Fruit fly (Drosophila melanogaster) whole organism, embryonic: ENCODE results near the gene UQCR-Q.
A peak's percentile ranks its signal among the peaks of the same experiment; 100 is the strongest.

Experiments used
- Antp ChIP-seq: fragments of 200-800 bp; sonication (Bioruptor generic); optimal IDR thresholded peaks from 3 replicates; lab custom pipeline; 2016; ENCODE audit warnings: missing biosample characterization, missing genetic modification characterization
- B-H1 ChIP-seq: fragments of 200-800 bp; sonication (Bioruptor generic); IDR thresholded peaks from 3 replicates; pipeline ENCODE4 v1.3.6; 2022; ENCODE audit warnings: missing biosample characterization, missing genetic modification characterization
- B-H2 ChIP-seq: fragments of 200-800 bp; sonication (Bioruptor generic); optimal IDR thresholded peaks from 2 replicates; lab custom pipeline; 2018; ENCODE audit warnings: missing biosample characterization, mild to moderate bottlenecking, missing genetic modification characterization
- Bgb ChIP-seq: fragments of 200-800 bp; sonication (Bioruptor generic); IDR thresholded peaks from 2 replicates; pipeline ENCODE4 v1.3.6; 2022; ENCODE audit warnings: missing biosample characterization, missing genetic modification characterization; ENCODE audit not compliant: partially characterized antibody
- CG12219 ChIP-seq: fragments of 200-800 bp; sonication (Bioruptor generic); optimal IDR thresholded peaks from 3 replicates; lab custom pipeline; 2018; ENCODE audit warnings: missing biosample characterization, mild to moderate bottlenecking, missing genetic modification characterization
- CG12236 ChIP-seq: fragments of 200-800 bp; sonication (Bioruptor generic); optimal IDR thresholded peaks from 2 replicates; lab custom pipeline; 2016; ENCODE audit warnings: missing biosample characterization, missing genetic modification characterization
- CG13287 ChIP-seq: fragments of 200-800 bp; sonication (Bioruptor generic); IDR thresholded peaks from 2 replicates; pipeline ENCODE4 v1.3.6; 2022; ENCODE audit warnings: missing biosample characterization, missing genetic modification characterization; ENCODE audit not compliant: partially characterized antibody
- CG16815 ChIP-seq: fragments of 200-800 bp; sonication (Bioruptor generic); optimal IDR thresholded peaks from 3 replicates; lab custom pipeline; 2017; ENCODE audit warnings: missing biosample characterization, mild to moderate bottlenecking, missing genetic modification characterization
- CG16863 ChIP-seq: fragments of 200-800 bp; sonication (Bioruptor generic); optimal IDR thresholded peaks from 3 replicates; lab custom pipeline; 2016; ENCODE audit warnings: missing biosample characterization, missing genetic modification characterization
- CG18011 ChIP-seq: fragments of 200-800 bp; sonication (Bioruptor generic); optimal IDR thresholded peaks from 2 replicates; lab custom pipeline; 2017; ENCODE audit warnings: missing biosample characterization, missing genetic modification characterization, mild to moderate bottlenecking, moderate library complexity, missing genotype
- CG18476 ChIP-seq: fragments of 200-800 bp; sonication (Bioruptor generic); optimal IDR thresholded peaks from 2 replicates; lab custom pipeline; 2016; ENCODE audit warnings: missing biosample characterization, mild to moderate bottlenecking, missing genetic modification characterization
- CG2875 ChIP-seq: fragments of 200-800 bp; sonication (Bioruptor generic); optimal IDR thresholded peaks from 2 replicates; lab custom pipeline; 2017; ENCODE audit warnings: missing biosample characterization, mild to moderate bottlenecking, missing genetic modification characterization, missing genetic modification reagents
- CG4282 ChIP-seq: fragments of 200-800 bp; sonication (Bioruptor generic); optimal IDR thresholded peaks from 2 replicates; lab custom pipeline; 2016; ENCODE audit warnings: missing biosample characterization, missing genetic modification characterization
- CG5180 ChIP-seq: fragments of 200-800 bp; sonication (Bioruptor generic); optimal IDR thresholded peaks from 3 replicates; lab custom pipeline; 2017; ENCODE audit warnings: missing biosample characterization, missing genetic modification characterization, mild to moderate bottlenecking, moderate library complexity, missing genetic modification reagents
- CG5245 ChIP-seq: fragments of 200-800 bp; sonication (Bioruptor generic); optimal IDR thresholded peaks from 3 replicates; lab custom pipeline; 2016; ENCODE audit warnings: missing biosample characterization, missing genetic modification characterization
- CG6254 ChIP-seq: fragments of 200-800 bp; sonication (Bioruptor generic); optimal IDR thresholded peaks from 3 replicates; lab custom pipeline; 2017; ENCODE audit warnings: mild to moderate bottlenecking, missing biosample characterization, missing genetic modification reagents, missing genetic modification characterization
- CG7357 ChIP-seq: fragments of 200-800 bp; sonication (Bioruptor generic); IDR thresholded peaks from 3 replicates; pipeline ENCODE4 v1.3.6; 2022; ENCODE audit warnings: missing biosample characterization, missing genetic modification characterization
- CG7556 ChIP-seq: fragments of 200-800 bp; sonication (Bioruptor generic); optimal IDR thresholded peaks from 2 replicates; lab custom pipeline; 2017; ENCODE audit warnings: missing biosample characterization, mild to moderate bottlenecking, missing genetic modification characterization
- CG8765 ChIP-seq: fragments of 200-800 bp; sonication (Bioruptor generic); IDR thresholded peaks from 2 replicates; pipeline ENCODE4 v1.3.6; 2022; ENCODE audit warnings: missing biosample characterization, missing genetic modification characterization
- Camta ChIP-seq: fragments of 200-800 bp; sonication (Bioruptor generic); optimal IDR thresholded peaks from 2 replicates; lab custom pipeline; 2016; ENCODE audit warnings: missing biosample characterization, missing genetic modification characterization
- D19B ChIP-seq: fragments of 200-800 bp; sonication (Bioruptor generic); optimal IDR thresholded peaks from 2 replicates; lab custom pipeline; 2017; ENCODE audit warnings: missing biosample characterization, mild to moderate bottlenecking, missing genetic modification characterization
- Ets65A ChIP-seq: fragments of 200-800 bp; sonication (Bioruptor generic); peaks from one replicate; lab custom pipeline; 2016; ENCODE audit warnings: missing biosample characterization, missing genetic modification characterization
- Fer3 ChIP-seq: fragments of 200-800 bp; sonication (Bioruptor generic); optimal IDR thresholded peaks from 2 replicates; lab custom pipeline; 2018; ENCODE audit warnings: missing biosample characterization, mild to moderate bottlenecking, missing genetic modification characterization, moderate library complexity
- Gsc ChIP-seq: fragments of 200-800 bp; sonication (Bioruptor generic); IDR thresholded peaks from 2 replicates; pipeline ENCODE4 v1.3.6; 2022; ENCODE audit warnings: missing biosample characterization, missing genetic modification characterization
- Hey ChIP-seq: fragments of 200-800 bp; sonication (Bioruptor generic); optimal IDR thresholded peaks from 3 replicates; lab custom pipeline; 2018; ENCODE audit warnings: missing biosample characterization, mild to moderate bottlenecking, missing genetic modification characterization
- Jarid2 ChIP-seq: fragments of 200-800 bp; sonication (Bioruptor generic); optimal IDR thresholded peaks from 3 replicates; lab custom pipeline; 2017; ENCODE audit warnings: mild to moderate bottlenecking, missing biosample characterization, missing genetic modification reagents, missing genetic modification characterization
- Lim3 ChIP-seq: fragments of 200-800 bp; sonication (Bioruptor generic); IDR thresholded peaks from 2 replicates; pipeline ENCODE4 v1.3.6; 2022; ENCODE audit warnings: missing biosample characterization, missing genetic modification characterization
- MBD-R2 ChIP-seq: fragments of 200-800 bp; sonication (Bioruptor generic); IDR thresholded peaks from 2 replicates; pipeline ENCODE4 v1.3.6; 2022; ENCODE audit warnings: missing biosample characterization, missing genetic modification characterization
- Ptx1 ChIP-seq: fragments of 200-800 bp; sonication (Bioruptor generic); IDR thresholded peaks from 2 replicates; pipeline ENCODE4 v1.3.6; 2022; ENCODE audit warnings: missing biosample characterization, missing genetic modification characterization
- Side ChIP-seq: fragments of 200-800 bp; sonication (Bioruptor generic); optimal IDR thresholded peaks from 2 replicates; lab custom pipeline; 2016; ENCODE audit warnings: missing biosample characterization, missing genetic modification characterization
- YL-1 ChIP-seq: fragments of 200-800 bp; sonication (Bioruptor generic); optimal IDR thresholded peaks from 3 replicates; lab custom pipeline; 2017; ENCODE audit warnings: missing biosample characterization, mild to moderate bottlenecking, missing genetic modification characterization
- aop ChIP-seq: fragments of 200-800 bp; sonication (Bioruptor generic); IDR thresholded peaks from 2 replicates; pipeline ENCODE4 v1.3.6; 2022; ENCODE audit warnings: missing biosample characterization, missing genetic modification characterization
- ato ChIP-seq: fragments of 200-800 bp; sonication (Bioruptor generic); IDR thresholded peaks from 2 replicates; pipeline ENCODE4 v1.3.6; 2022; ENCODE audit warnings: missing biosample characterization, missing genetic modification characterization; ENCODE audit not compliant: partially characterized antibody
- az2 ChIP-seq: fragments of 200-800 bp; sonication (Bioruptor generic); optimal IDR thresholded peaks from 3 replicates; lab custom pipeline; 2016; ENCODE audit warnings: missing biosample characterization, missing genetic modification characterization
- chm ChIP-seq: fragments of 200-800 bp; sonication (Bioruptor generic); IDR thresholded peaks from 2 replicates; pipeline ENCODE4 v1.3.6; 2022; ENCODE audit warnings: missing biosample characterization, missing genetic modification characterization
- dan ChIP-seq: fragments of 200-800 bp; sonication (Bioruptor generic); IDR thresholded peaks from 2 replicates; pipeline ENCODE4 v1.3.6; 2022; ENCODE audit warnings: missing biosample characterization, missing genetic modification characterization
- danr ChIP-seq: fragments of 200-800 bp; sonication (Bioruptor generic); IDR thresholded peaks from 2 replicates; pipeline ENCODE4 v1.3.6; 2022; ENCODE audit warnings: missing biosample characterization, missing genetic modification characterization
- dysf ChIP-seq: fragments of 200-800 bp; sonication (Bioruptor generic); IDR thresholded peaks from 3 replicates; pipeline ENCODE4 v1.3.6; 2022; ENCODE audit warnings: missing biosample characterization, missing genetic modification characterization
- fd96Cb ChIP-seq: fragments of 200-800 bp; sonication (Bioruptor generic); optimal IDR thresholded peaks from 2 replicates; lab custom pipeline; 2018; ENCODE audit warnings: missing biosample characterization, mild to moderate bottlenecking, missing genetic modification characterization, moderate library complexity
- fru ChIP-seq: fragments of >200 bp; optimal IDR thresholded peaks from 2 replicates; lab custom pipeline; 2017
- her ChIP-seq: fragments of 200-800 bp; sonication (Bioruptor generic); optimal IDR thresholded peaks from 2 replicates; lab custom pipeline; 2016; ENCODE audit warnings: missing biosample characterization, missing genetic modification characterization
- klu ChIP-seq: fragments of 200-800 bp; sonication (Bioruptor generic); IDR thresholded peaks from 2 replicates; pipeline ENCODE4 v1.3.6; 2022; ENCODE audit warnings: missing biosample characterization, missing genetic modification characterization
- lilli ChIP-seq: fragments of 200-800 bp; sonication (Bioruptor generic); optimal IDR thresholded peaks from 3 replicates; lab custom pipeline; 2016; ENCODE audit warnings: missing biosample characterization, missing genetic modification characterization
- org-1 ChIP-seq: fragments of 200-800 bp; sonication (Bioruptor generic); optimal IDR thresholded peaks from 2 replicates; lab custom pipeline; 2017; ENCODE audit warnings: missing biosample characterization, missing genetic modification characterization
- schlank ChIP-seq: fragments of 200-800 bp; sonication (Bioruptor generic); optimal IDR thresholded peaks from 2 replicates; lab custom pipeline; 2018; ENCODE audit warnings: missing biosample characterization, mild to moderate bottlenecking, missing genetic modification characterization
- scrt ChIP-seq: fragments of 200-800 bp; sonication (Bioruptor generic); optimal IDR thresholded peaks from 2 replicates; lab custom pipeline; 2018; ENCODE audit warnings: missing biosample characterization, mild to moderate bottlenecking, missing genetic modification characterization, moderate library complexity
- sd ChIP-seq: fragments of 200-800 bp; sonication (Bioruptor generic); optimal IDR thresholded peaks from 3 replicates; lab custom pipeline; 2018; ENCODE audit warnings: missing biosample characterization, mild to moderate bottlenecking, missing genetic modification characterization, moderate library complexity
- slou ChIP-seq: fragments of 200-800 bp; sonication (Bioruptor generic); optimal IDR thresholded peaks from 3 replicates; lab custom pipeline; 2016; ENCODE audit warnings: missing biosample characterization, missing genetic modification characterization
- ttk ChIP-seq: fragments of 200-800 bp; sonication (Bioruptor generic); IDR thresholded peaks from 2 replicates; pipeline ENCODE4 v2.1.2; 2022; ENCODE audit warnings: missing biosample characterization, missing genetic modification characterization

The UQCR-Q gene

DNA sequence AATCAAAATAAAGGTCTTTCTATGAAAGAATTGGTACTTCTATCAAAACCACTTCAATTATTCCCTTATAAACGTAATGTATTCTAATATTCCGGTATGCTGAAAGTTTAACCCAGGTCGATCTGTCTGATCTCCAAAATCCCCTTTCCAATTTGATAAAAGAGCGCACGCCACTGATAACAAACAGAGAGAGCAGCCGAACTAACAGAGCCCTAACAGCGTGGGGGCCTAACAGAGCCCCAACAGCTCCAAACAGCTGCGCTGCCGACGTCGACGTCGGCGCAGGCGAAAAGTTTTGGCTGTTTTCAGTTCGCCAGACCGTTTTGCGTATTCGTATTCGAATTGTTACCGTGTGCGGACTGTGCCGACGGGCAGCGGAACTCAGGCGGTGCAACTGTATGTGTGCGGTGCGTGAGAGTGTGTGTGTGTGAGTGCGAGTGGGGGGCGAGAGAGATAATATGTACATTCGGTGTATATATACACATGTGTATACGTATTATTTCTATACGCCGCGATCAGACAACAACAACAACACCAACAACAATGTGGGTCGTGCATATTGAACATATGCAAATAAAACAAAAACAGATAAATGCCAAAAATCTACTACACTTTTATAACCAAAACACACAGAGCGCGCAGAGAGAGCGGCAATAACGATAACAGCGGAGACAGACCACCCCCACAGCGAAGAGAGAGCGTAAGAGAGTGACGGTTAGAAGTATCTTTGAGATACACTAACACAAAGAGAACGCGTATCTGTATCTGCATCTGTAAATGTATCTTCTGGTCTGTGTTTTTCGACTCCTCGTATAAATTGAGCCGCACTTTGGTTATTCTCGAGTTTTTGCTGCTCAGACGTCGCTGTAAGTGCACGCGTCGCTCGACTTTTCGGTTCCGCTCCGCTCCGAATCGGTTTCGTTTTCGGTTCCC, 12.5 kb downstream of the UQCR-Q start, which contains the start of gene Oatp74D (continued):
- TF ChIP-seq CG7357 (GFP tag; lab: Robert Waterston, UW) (no peak), klu (GFP tag; lab: Robert Waterston, UW) (no peak), YL-1 (peak; percentile 0), lilli (GFP tag; lab: Kevin White, UChicago) (peak; percentile 67), Bgb (GFP tag; lab: Robert Waterston, UW) (peak; percentile 68; the same call in 1 of the 2 replicates), CG18476 (GFP tag; lab: Kevin White, UChicago) (no peak), CG2875 (GFP tag; lab: Kevin White, UChicago) (peak; percentile 39), scrt (GFP tag; lab: Kevin White, UChicago) (peak; percentile 39), Ets65A (GFP tag; lab: Kevin White, UChicago) (peak; percentile 74), slou (GFP tag; lab: Kevin White, UChicago) (no peak), CG16815 (GFP tag; lab: Kevin White, UChicago) (no peak), CG5245 (GFP tag; lab: Kevin White, UChicago) (no peak), B-H1 (GFP tag; lab: Robert Waterston, UW) (no peak; the same call in 2 of the 3 replicates), CG6254 (peak; percentile 52), CG5180 (GFP tag; lab: Kevin White, UChicago) (peak; percentile 56), Hey (peak; percentile 27), CG12236 (GFP tag; lab: Kevin White, UChicago) (no peak), chm (GFP tag; lab: Robert Waterston, UW) (peak; percentile 43; the same call in 1 of the 2 replicates), D19B (GFP tag; lab: Kevin White, UChicago) (no peak), fru (lab: Kevin White, UChicago) (no peak), Lim3 (GFP tag; lab: Robert Waterston, UW) (no peak), Camta (GFP tag; lab: Kevin White, UChicago) (peak; percentile 24), Gsc (GFP tag; lab: Robert Waterston, UW) (no peak), Jarid2 (peak; percentile 83), Fer3 (peak; percentile 23), B-H2 (GFP tag; lab: Kevin White, UChicago) (peak; percentile 64), CG12219 (GFP tag; lab: Kevin White, UChicago) (peak; percentile 17), dan (no peak), ato (GFP tag; lab: Robert Waterston, UW) (no peak), org-1 (peak; percentile 71), danr (GFP tag; lab: Robert Waterston, UW) (no peak), her (GFP tag; lab: Kevin White, UChicago) (peak; percentile 60), az2 (peak; percentile 32), CG16863 (GFP tag; lab: Kevin White, UChicago) (no peak), dysf (GFP tag; lab: Robert Waterston, UW) (peak; percentile 9; the same call in 1 of the 3 replicates), aop (GFP tag; lab: Robert Waterston, UW) (no peak), Ptx1 (GFP tag; lab: Robert Waterston, UW) (no peak), Side (peak; percentile 40), CG18011 (GFP tag; lab: Kevin White, UChicago) (peak; percentile 13), MBD-R2 (GFP tag; lab: Robert Waterston, UW) (peak; percentile 39; the same call in 1 of the 2 replicates), sd (tag; lab: Kevin White, UChicago) (peak; percentile 96), CG4282 (GFP tag; lab: Kevin White, UChicago) (peak; percentile 41), CG8765 (GFP tag; lab: Robert Waterston, UW) (no peak), CG7556 (GFP tag; lab: Kevin White, UChicago) (peak; percentile 38), CG13287 (GFP tag; lab: Robert Waterston, UW) (peak; percentile 68; the same call in 1 of the 2 replicates), fd96Cb (tag; lab: Kevin White, UChicago) (no peak), Antp (GFP tag; lab: Kevin White, UChicago) (peak; percentile 28), schlank (peak; percentile 21), ttk (GFP tag; lab: Robert Waterston, UW) (peak; percentile 7; the same call in 1 of the 2 replicates)
